Worm (Caenorhabditis elegans) whole organism, midembryonic: ENCODE measurements around the gene npp-21.

ENCODE experiments used
- T22C8.4 ChIP-seq: fragments of 200-800 bp; sonication (Bioruptor generic); IDR thresholded peaks from 2 replicates; pipeline ENCODE4 v1.3.6; 2022; ENCODE audit warnings: missing genetic modification characterization, missing compliant biosample characterization
- cog-1 ChIP-seq: sonication (generic microtip); optimal IDR thresholded peaks from 2 replicates; lab custom pipeline; 2016; ENCODE audit warnings: missing genetic modification characterization, missing compliant biosample characterization
- klf-2 ChIP-seq: fragments of 200-800 bp; sonication (Bioruptor generic); conservative IDR thresholded peaks from 2 replicates; pipeline ENCODE4 v1.3.6; 2022; ENCODE audit warnings: missing genetic modification reagents, missing genetic modification characterization, missing compliant biosample characterization
- med-1 ChIP-seq: sonication (generic microtip); optimal IDR thresholded peaks from 2 replicates; lab custom pipeline; 2017; ENCODE audit warnings: missing genetic modification characterization, mild to moderate bottlenecking, missing compliant biosample characterization, antibody characterized with exemption, missing genetic modification reagents; ENCODE audit not compliant: insufficient read depth
- ref-1 ChIP-seq: fragments of 200-800 bp; sonication (Bioruptor generic); conservative IDR thresholded peaks from 2 replicates; pipeline ENCODE4 v1.3.6; 2022; ENCODE audit warnings: missing genetic modification reagents, missing genetic modification characterization, missing compliant biosample characterization
- ztf-23 ChIP-seq: fragments of 200-800 bp; sonication (Bioruptor generic); IDR thresholded peaks from 2 replicates; pipeline ENCODE4 v1.3.6; 2022; ENCODE audit warnings: missing genetic modification reagents, missing genetic modification characterization, missing compliant biosample characterization
- ztf-29 ChIP-seq: fragments of 200-800 bp; sonication (Bioruptor generic); IDR thresholded peaks from 2 replicates; pipeline ENCODE4 v1.3.6; 2022; ENCODE audit warnings: missing genetic modification reagents, missing genetic modification characterization, missing compliant biosample characterization

DNA sequence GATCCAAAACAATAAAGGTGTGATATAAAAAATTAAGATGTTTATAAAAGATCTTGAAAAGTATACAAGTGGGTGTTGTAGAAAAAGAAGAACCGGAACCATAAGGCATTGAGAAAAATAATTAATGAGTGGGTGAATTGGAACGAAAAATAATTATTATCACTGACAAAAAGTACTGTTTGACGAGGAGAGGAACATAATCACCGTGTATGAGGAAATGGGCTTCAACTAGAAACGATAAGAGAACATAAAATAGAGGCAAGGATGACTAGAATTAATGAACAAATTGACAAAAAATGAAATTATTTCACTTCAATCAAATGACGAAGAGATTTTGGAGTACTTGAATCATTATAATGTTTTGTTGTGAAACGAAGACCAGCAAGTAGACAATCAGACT is 18.8 kb downstream of the npp-21 start:
- no peak for TF ChIP-seq T22C8.4 (GFP tag; lab: Robert Waterston, UW)
- no peak for TF ChIP-seq cog-1 (tag; lab: Kevin White, UChicago)
- TF ChIP-seq klf-2 (GFP tag; lab: Robert Waterston, UW): no peak
- TF ChIP-seq ztf-23: no peak
- no peak for TF ChIP-seq ref-1
- TF ChIP-seq med-1: no peak
- TF ChIP-seq ztf-29 (GFP tag; lab: Robert Waterston, UW): no peak
